Worm (Caenorhabditis elegans) whole organism, L3 larva: ENCODE data around the gene C25G4.3.

Source experiments
- R02D3.7 ChIP-seq: fragments of 150-350 bp; optimal IDR thresholded peaks from 2 replicates; lab custom pipeline; 2014; ENCODE audit warnings: missing biosample characterization, missing genetic modification characterization
- aly-2 ChIP-seq: fragments of 150-350 bp; optimal IDR thresholded peaks from 2 replicates; lab custom pipeline; 2014; ENCODE audit warnings: missing biosample characterization, missing genetic modification characterization
- ceh-16 ChIP-seq: sonication (generic microtip); optimal IDR thresholded peaks from 2 replicates; lab custom pipeline; 2017; ENCODE audit warnings: missing biosample characterization, missing genetic modification characterization
- ceh-28 ChIP-seq: fragments of 150-350 bp; optimal IDR thresholded peaks from 2 replicates; lab custom pipeline; 2014; ENCODE audit warnings: missing biosample characterization, missing genetic modification reagents, missing genetic modification characterization
- ceh-82 ChIP-seq: fragments of 150-350 bp; optimal IDR thresholded peaks from 2 replicates; lab custom pipeline; 2014; ENCODE audit warnings: missing biosample characterization, missing genetic modification characterization
- ceh-9 ChIP-seq: sonication (generic microtip); optimal IDR thresholded peaks from 2 replicates; lab custom pipeline; 2018; ENCODE audit warnings: missing biosample characterization, missing genetic modification characterization
- daf-12 ChIP-seq: fragments of 150-350 bp; optimal IDR thresholded peaks from 2 replicates; lab custom pipeline; 2014; ENCODE audit warnings: missing biosample characterization, missing genetic modification reagents, missing genetic modification characterization
- egl-5 ChIP-seq: fragments of 150-350 bp; optimal IDR thresholded peaks from 2 replicates; lab custom pipeline; 2017; ENCODE audit warnings: missing biosample characterization, missing genetic modification reagents, missing genetic modification characterization, inconsistent platforms
- elt-1 ChIP-seq: fragments of 150-350 bp; optimal IDR thresholded peaks from 2 replicates; lab custom pipeline; 2014; ENCODE audit warnings: missing biosample characterization, missing genetic modification characterization
- eor-1 ChIP-seq, 2 experiments: fragments of 150-350 bp; optimal IDR thresholded peaks; 2 replicates each; lab custom pipeline; 2014 to 2018; ENCODE audit warnings: missing biosample characterization in 2 of 2, missing genetic modification characterization in 2 of 2
- fkh-10 ChIP-seq: sonication (generic microtip); optimal IDR thresholded peaks from 2 replicates; lab custom pipeline; 2017; ENCODE audit warnings: missing biosample characterization, missing genetic modification reagents, missing genetic modification characterization
- fkh-2 ChIP-seq: fragments of 150-350 bp; optimal IDR thresholded peaks from 2 replicates; lab custom pipeline; 2014; ENCODE audit warnings: missing biosample characterization, missing genetic modification reagents, missing genetic modification characterization
- fos-1 ChIP-seq: fragments of 150-350 bp; optimal IDR thresholded peaks from 2 replicates; lab custom pipeline; 2014; ENCODE audit warnings: missing biosample characterization, missing genetic modification characterization
- hmg-11 ChIP-seq: sonication (generic microtip); optimal IDR thresholded peaks from 2 replicates; lab custom pipeline; 2016; ENCODE audit warnings: missing genetic modification characterization, missing compliant biosample characterization
- jun-1 ChIP-seq: fragments of 150-350 bp; optimal IDR thresholded peaks from 2 replicates; lab custom pipeline; 2014; ENCODE audit warnings: missing biosample characterization, missing genetic modification reagents, missing genetic modification characterization
- lin-15B ChIP-seq: fragments of 150-350 bp; optimal IDR thresholded peaks from 2 replicates; lab custom pipeline; 2014; ENCODE audit warnings: missing biosample characterization, missing genetic modification characterization
- lin-39 ChIP-seq: fragments of 150-350 bp; optimal IDR thresholded peaks from 2 replicates; lab custom pipeline; 2018; ENCODE audit warnings: missing biosample characterization, missing genetic modification reagents, missing genetic modification characterization
- lsy-12 ChIP-seq: sonication (generic microtip); optimal IDR thresholded peaks from 2 replicates; lab custom pipeline; 2016; ENCODE audit warnings: mild to moderate bottlenecking, missing genetic modification characterization, missing compliant biosample characterization
- mdl-1 ChIP-seq: fragments of 150-350 bp; optimal IDR thresholded peaks from 2 replicates; lab custom pipeline; 2014; ENCODE audit warnings: missing biosample characterization, missing genetic modification characterization
- nhr-12 ChIP-seq: fragments of 150-350 bp; optimal IDR thresholded peaks from 2 replicates; lab custom pipeline; 2014; ENCODE audit warnings: missing biosample characterization, missing genetic modification characterization
- nhr-23 ChIP-seq: fragments of 150-350 bp; optimal IDR thresholded peaks from 2 replicates; lab custom pipeline; 2014; ENCODE audit warnings: missing biosample characterization, missing genetic modification reagents, missing genetic modification characterization
- nhr-237 ChIP-seq: fragments of 150-350 bp; optimal IDR thresholded peaks from 2 replicates; lab custom pipeline; 2014; ENCODE audit warnings: missing biosample characterization, missing genetic modification characterization
- nhr-25 ChIP-seq: sonication (generic microtip); optimal IDR thresholded peaks from 2 replicates; lab custom pipeline; 2017; ENCODE audit warnings: missing biosample characterization, missing genetic modification characterization
- nhr-43 ChIP-seq: sonication (generic microtip); optimal IDR thresholded peaks from 2 replicates; lab custom pipeline; 2016; ENCODE audit warnings: mild to moderate bottlenecking, missing genetic modification characterization, missing compliant biosample characterization; ENCODE audit not compliant: poor library complexity, severe bottlenecking
- nhr-76 ChIP-seq: fragments of 150-350 bp; sonication (generic microtip); optimal IDR thresholded peaks from 5 replicates; lab custom pipeline; 2014; ENCODE audit warnings: missing biosample characterization, missing genetic modification characterization
- nhr-77 ChIP-seq: fragments of 150-350 bp; optimal IDR thresholded peaks from 2 replicates; lab custom pipeline; 2014; ENCODE audit warnings: missing biosample characterization, missing genetic modification characterization
- pha-4 ChIP-seq: fragments of 150-350 bp; optimal IDR thresholded peaks from 2 replicates; lab custom pipeline; 2014; ENCODE audit warnings: missing biosample characterization, missing genetic modification reagents, missing genetic modification characterization
- pqm-1 ChIP-seq: fragments of 150-350 bp; optimal IDR thresholded peaks from 2 replicates; lab custom pipeline; 2017; ENCODE audit warnings: missing biosample characterization, missing genetic modification characterization, inconsistent platforms
- sea-2 ChIP-seq: fragments of 150-350 bp; sonication (generic microtip); optimal IDR thresholded peaks from 4 replicates; lab custom pipeline; 2014; ENCODE audit warnings: missing biosample characterization, missing genetic modification reagents, missing genetic modification characterization
- skn-1 ChIP-seq: fragments of 150-350 bp; optimal IDR thresholded peaks from 2 replicates; lab custom pipeline; 2014; ENCODE audit warnings: missing biosample characterization, missing genetic modification characterization
- snpc-4 ChIP-seq: fragments of 150-350 bp; optimal IDR thresholded peaks from 2 replicates; lab custom pipeline; 2014; ENCODE audit warnings: missing biosample characterization, missing genetic modification characterization
- tbx-2 ChIP-seq: sonication (generic microtip); optimal IDR thresholded peaks from 2 replicates; lab custom pipeline; 2016; ENCODE audit warnings: mild to moderate bottlenecking, missing genetic modification characterization, missing compliant biosample characterization
- unc-39 ChIP-seq: sonication (generic microtip); optimal IDR thresholded peaks from 4 replicates; lab custom pipeline; 2017; ENCODE audit warnings: missing biosample characterization, missing genetic modification characterization
- ztf-11 ChIP-seq: fragments of 150-350 bp; optimal IDR thresholded peaks from 2 replicates; lab custom pipeline; 2014; ENCODE audit warnings: missing biosample characterization, missing genetic modification characterization

Gene C25G4.3

ce11 chrIV:12432340-12432739 lies 13.3 kb downstream of the C25G4.3 start, which contains the start of gene clec-184:
Gene clec-184 (plus strand): TSS chrIV:12432640.
- no peak for TF ChIP-seq fos-1 (tag; lab: Kevin White, UChicago)
- TF ChIP-seq egl-5 (tag; lab: Kevin White, UChicago): no peak
- no peak for TF ChIP-seq nhr-237 (tag; lab: Kevin White, UChicago)
- no peak for TF ChIP-seq lin-15B
- no peak for TF ChIP-seq pha-4 (tag; lab: Kevin White, UChicago)
- TF ChIP-seq eor-1 (tag; optimal IDR thresholded peaks at IDR 0.05; lab: Kevin White, UChicago): no peak
- no peak for TF ChIP-seq jun-1 (tag; lab: Kevin White, UChicago)
- no peak for TF ChIP-seq nhr-23 (tag; lab: Kevin White, UChicago)
- no peak for TF ChIP-seq snpc-4 (tag; lab: Kevin White, UChicago)
- TF ChIP-seq R02D3.7 (tag; lab: Kevin White, UChicago): no peak
- TF ChIP-seq fkh-2 (tag; lab: Kevin White, UChicago): no peak
- no peak for TF ChIP-seq pqm-1
- TF ChIP-seq nhr-76: no peak

- no peak for TF ChIP-seq pqm-1
- TF ChIP-seq mdl-1 (tag; lab: Kevin White, UChicago): no peak
- no peak for TF ChIP-seq ztf-11 (tag; lab: Kevin White, UChicago)
- TF ChIP-seq egl-5 (tag; lab: Kevin White, UChicago): no peak
- no peak for TF ChIP-seq nhr-237 (tag; lab: Kevin White, UChicago)
- TF ChIP-seq nhr-77 (tag; lab: Kevin White, UChicago): no peak
- no peak for TF ChIP-seq jun-1 (tag; lab: Kevin White, UChicago)
- no peak for TF ChIP-seq nhr-12
- TF ChIP-seq daf-12: no peak
- TF ChIP-seq ceh-9 (tag; lab: Kevin White, UChicago): no peak
- TF ChIP-seq aly-2: no peak
- no peak for TF ChIP-seq elt-1 (tag; lab: Kevin White, UChicago)
- no peak for TF ChIP-seq nhr-23 (tag; lab: Kevin White, UChicago)
- TF ChIP-seq skn-1 (tag; lab: Kevin White, UChicago): no peak
- no peak for TF ChIP-seq ceh-28
Measured at ce11 chrIV:12431755-12432154, 13.9 kb downstream of the C25G4.3 start.

- TF ChIP-seq egl-5 (tag; lab: Kevin White, UChicago): no peak
- TF ChIP-seq elt-1 (tag; lab: Kevin White, UChicago): peak; percentile 81
- TF ChIP-seq fkh-10 (GFP tag; lab: Kevin White, UChicago): no peak
- TF ChIP-seq lin-39 (tag; lab: Kevin White, UChicago): no peak
- TF ChIP-seq lin-15B: no peak
- TF ChIP-seq jun-1 (tag; lab: Kevin White, UChicago): no peak
- TF ChIP-seq aly-2: no peak
- no peak for TF ChIP-seq R02D3.7 (tag; lab: Kevin White, UChicago)
- TF ChIP-seq fos-1 (tag; lab: Kevin White, UChicago): no peak
- no peak for TF ChIP-seq ceh-16 (tag; lab: Kevin White, UChicago)
- peak; percentile 89 for TF ChIP-seq nhr-25
Measured at ce11 chrIV:12429504-12429903, 16.2 kb downstream of the C25G4.3 start.

- TF ChIP-seq sea-2 (no peak), mdl-1 (tag; lab: Kevin White, UChicago) (no peak), tbx-2 (no peak), nhr-43 (tag; lab: Kevin White, UChicago) (no peak), elt-1 (tag; lab: Kevin White, UChicago) (no peak), unc-39 (tag; lab: Kevin White, UChicago) (no peak), pqm-1 (no peak), lsy-12 (tag; lab: Kevin White, UChicago) (no peak), jun-1 (tag; lab: Kevin White, UChicago) (no peak), snpc-4 (tag; lab: Kevin White, UChicago) (no peak), egl-5 (tag; lab: Kevin White, UChicago) (no peak), ceh-82 (tag; lab: Kevin White, UChicago) (no peak), hmg-11 (tag; lab: Kevin White, UChicago) (no peak), ceh-9 (tag; lab: Kevin White, UChicago) (no peak), nhr-237 (tag; lab: Kevin White, UChicago) (no peak)
Measured at ce11 chrIV:12428467-12428866, 17.2 kb downstream of the C25G4.3 start, which contains the start of gene col-130. Gene col-130 (minus strand): TSS chrIV:12428516.
